Worm (Caenorhabditis elegans) whole organism, L1 larva: ENCODE results near the gene pqn-57.
"Not testable (repeated sequence)": the region's sequence is repeated elsewhere in the genome, so short reads cannot be mapped to it uniquely, and the experiment has no call there.

Experiments used
- C04F5.9 ChIP-seq: sonication (generic microtip); optimal IDR thresholded peaks from 2 replicates; lab custom pipeline; 2016; ENCODE audit warnings: missing genetic modification characterization, missing compliant biosample characterization
- C16A3.4 ChIP-seq: fragments of 150-350 bp; optimal IDR thresholded peaks from 2 replicates; lab custom pipeline; 2014; ENCODE audit warnings: missing biosample characterization, missing genetic modification characterization
- aly-2 ChIP-seq: fragments of 150-350 bp; optimal IDR thresholded peaks from 2 replicates; lab custom pipeline; 2014; ENCODE audit warnings: missing biosample characterization, missing genetic modification characterization
- blmp-1 ChIP-seq: fragments of 150-350 bp; optimal IDR thresholded peaks from 2 replicates; lab custom pipeline; 2014; ENCODE audit warnings: missing biosample characterization, missing genetic modification characterization
- dsc-1 ChIP-seq: sonication (generic microtip); optimal IDR thresholded peaks from 2 replicates; lab custom pipeline; 2016; ENCODE audit warnings: mild to moderate bottlenecking, missing genetic modification characterization, missing compliant biosample characterization
- efl-1 ChIP-seq, 4 experiments: fragments of 150-350 bp; optimal IDR thresholded peaks in 3 of 4; peaks in 1 of 4; 1 replicate in 1 of 4; 2 replicates in 3 of 4; lab custom pipeline; 2014; ENCODE audit warnings: missing biosample characterization in 2 of 4, missing genetic modification characterization in 2 of 4, missing genetic modification reagents in 2 of 4
- egl-13 ChIP-seq: sonication (generic microtip); optimal IDR thresholded peaks from 2 replicates; lab custom pipeline; 2016; ENCODE audit warnings: missing genotype, missing genetic modification reagents, missing genetic modification characterization, missing compliant biosample characterization
- egl-27 ChIP-seq, 2 experiments: fragments of 150-350 bp in 1 of 2; sonication (generic microtip); optimal IDR thresholded peaks; 3 replicates each; lab custom pipeline; 2017 to 2018; ENCODE audit warnings: missing biosample characterization in 2 of 2, missing genetic modification characterization in 2 of 2, missing genetic modification reagents in 2 of 2
- elt-2 ChIP-seq: sonication (generic microtip); optimal IDR thresholded peaks from 2 replicates; lab custom pipeline; 2016; ENCODE audit warnings: missing genetic modification characterization, mild to moderate bottlenecking, inconsistent platforms, missing compliant biosample characterization, missing genetic modification reagents
- elt-3 ChIP-seq, 6 experiments: fragments of 150-350 bp in 1 of 6; sonication (generic microtip); optimal IDR thresholded peaks; 2 replicates each; lab custom pipeline; 2017 to 2018; ENCODE audit warnings: missing biosample characterization in 6 of 6, missing genetic modification characterization in 6 of 6, inconsistent platforms in 1 of 6
- fkh-8 ChIP-seq: sonication (generic microtip); optimal IDR thresholded peaks from 2 replicates; lab custom pipeline; 2016; ENCODE audit warnings: mild to moderate bottlenecking, missing genetic modification characterization, missing compliant biosample characterization
- grh-1 ChIP-seq: fragments of 200-800 bp; sonication (Bioruptor generic); IDR thresholded peaks from 2 replicates; pipeline ENCODE4 v1.3.6; 2022; ENCODE audit warnings: missing genetic modification reagents, missing genetic modification characterization, missing compliant biosample characterization
- hlh-17 ChIP-seq: fragments of 200-800 bp; sonication (Bioruptor generic); optimal IDR thresholded peaks from 2 replicates; lab custom pipeline; 2018; ENCODE audit warnings: missing genetic modification characterization, mild to moderate bottlenecking, missing compliant biosample characterization, moderate library complexity, borderline replicate concordance
- jun-1 ChIP-seq: fragments of 150-350 bp; optimal IDR thresholded peaks from 2 replicates; lab custom pipeline; 2014; ENCODE audit warnings: missing biosample characterization, missing genetic modification reagents, missing genetic modification characterization
- lin-13 ChIP-seq: fragments of 150-350 bp; optimal IDR thresholded peaks from 2 replicates; lab custom pipeline; 2014; ENCODE audit warnings: missing biosample characterization, missing genetic modification reagents, missing genetic modification characterization
- lin-14 ChIP-seq: fragments of 200-800 bp; sonication (Bioruptor generic); optimal IDR thresholded peaks from 2 replicates; lab custom pipeline; 2018; ENCODE audit warnings: mild to moderate bottlenecking, missing genetic modification characterization, moderate library complexity, missing compliant biosample characterization
- mab-9 ChIP-seq: fragments of 200-800 bp; sonication (Bioruptor generic); IDR thresholded peaks from 2 replicates; pipeline ENCODE4 v1.3.6; 2022; ENCODE audit warnings: missing genetic modification reagents, missing genetic modification characterization, missing compliant biosample characterization
- mef-2 ChIP-seq: fragments of 150-350 bp; optimal IDR thresholded peaks from 2 replicates; lab custom pipeline; 2014; ENCODE audit warnings: missing biosample characterization, missing genetic modification characterization
- nhr-11 ChIP-seq: fragments of 150-350 bp; optimal IDR thresholded peaks from 2 replicates; lab custom pipeline; 2014; ENCODE audit warnings: missing biosample characterization, missing genetic modification characterization
- nhr-237 ChIP-seq: fragments of 150-350 bp; optimal IDR thresholded peaks from 2 replicates; lab custom pipeline; 2014; ENCODE audit warnings: missing biosample characterization, missing genetic modification characterization
- nhr-71 ChIP-seq: sonication (generic microtip); optimal IDR thresholded peaks from 2 replicates; lab custom pipeline; 2016; ENCODE audit warnings: mild to moderate bottlenecking, missing genetic modification characterization, moderate library complexity, missing compliant biosample characterization
- nhr-76 ChIP-seq: sonication (generic microtip); optimal IDR thresholded peaks from 2 replicates; lab custom pipeline; 2017; ENCODE audit warnings: missing biosample characterization, missing genetic modification characterization
- nhr-77 ChIP-seq: fragments of 150-350 bp; optimal IDR thresholded peaks from 2 replicates; lab custom pipeline; 2014; ENCODE audit warnings: missing biosample characterization, missing genetic modification characterization
- nhr-85 ChIP-seq: sonication (generic microtip); peaks from one replicate; lab custom pipeline; 2016; ENCODE audit warnings: missing genetic modification characterization, inconsistent platforms, missing compliant biosample characterization
- rnt-1 ChIP-seq: sonication (generic microtip); optimal IDR thresholded peaks from 2 replicates; lab custom pipeline; 2016; ENCODE audit warnings: mild to moderate bottlenecking, missing genetic modification characterization, moderate library complexity, missing compliant biosample characterization
- unc-130 ChIP-seq: fragments of 150-350 bp; optimal IDR thresholded peaks from 2 replicates; lab custom pipeline; 2017; ENCODE audit warnings: missing biosample characterization, missing genetic modification characterization, inconsistent platforms
- unc-30 ChIP-seq: sonication (generic microtip); optimal IDR thresholded peaks from 2 replicates; lab custom pipeline; 2017; ENCODE audit warnings: missing biosample characterization, missing genetic modification characterization
- unc-86 ChIP-seq: sonication (generic microtip); optimal IDR thresholded peaks from 2 replicates; lab custom pipeline; 2016; ENCODE audit warnings: missing genetic modification characterization, missing compliant biosample characterization
- unc-98 ChIP-seq: fragments of 200-800 bp; sonication (Bioruptor generic); IDR thresholded peaks from 2 replicates; pipeline ENCODE4 v1.3.6; 2022; ENCODE audit warnings: missing genetic modification characterization, missing compliant biosample characterization
- zag-1 ChIP-seq: fragments of 150-350 bp; optimal IDR thresholded peaks from 2 replicates; lab custom pipeline; 2014; ENCODE audit warnings: missing biosample characterization, missing genetic modification characterization

The pqn-57 gene

ce11 chrX:8326394-8326793 is 5.6 kb upstream of the pqn-57 start, which contains the start of gene R09F10.8:
TSS of gene R09F10.8 (minus strand) at chrX:8326451.
- TF ChIP-seq nhr-11 (tag; lab: Kevin White, UChicago) = no peak
- no peak for TF ChIP-seq nhr-71 (tag; lab: Kevin White, UChicago)
- TF ChIP-seq fkh-8 = no peak
- TF ChIP-seq mef-2 (tag; lab: Kevin White, UChicago) = no peak

ce11 chrX:8323371-8323770 is 2.6 kb upstream of the pqn-57 start, which contains the start of gene R09F10.1:
TSS of gene R09F10.1 (plus strand) at chrX:8323592.
- TF ChIP-seq C04F5.9 (tag; lab: Kevin White, UChicago) = no peak
- no peak for TF ChIP-seq unc-30
- no peak for TF ChIP-seq nhr-77 (tag; lab: Kevin White, UChicago)
- TF ChIP-seq blmp-1 (tag; lab: Kevin White, UChicago) = no peak
- TF ChIP-seq aly-2 (tag; lab: Kevin White, UChicago) = no peak
- no peak for TF ChIP-seq jun-1 (tag; lab: Kevin White, UChicago)
- TF ChIP-seq unc-130 (tag; lab: Kevin White, UChicago) = no peak
- TF ChIP-seq efl-1 (optimal IDR thresholded peaks at IDR 0.05; lab: Kevin White, UChicago) = no peak
- TF ChIP-seq efl-1 (GFP tag; optimal IDR thresholded peaks at IDR 0.05 in 1 of 2; lab: Kevin White, UChicago) = peak in 1 of 2 experiments; percentile 7
- TF ChIP-seq zag-1 = no peak
- no peak for TF ChIP-seq hlh-17 (GFP tag; lab: Kevin White, UChicago)
- TF ChIP-seq elt-2 (tag; lab: Kevin White, UChicago) = peak; percentile 58
- no peak for TF ChIP-seq grh-1 (GFP tag; lab: Robert Waterston, UW)
- no peak for TF ChIP-seq nhr-237 (tag; lab: Kevin White, UChicago)

ce11 chrX:8321811-8322210 is 1.0 kb upstream of the pqn-57 start, which contains the start of gene abu-9:
TSS of gene abu-9 (plus strand) at chrX:8322111.
- not testable (repeated sequence) for TF ChIP-seq unc-98 (GFP tag; lab: Robert Waterston, UW); unc-86; lin-13

ce11 chrX:8318950-8319349 is 1.8 kb downstream of the pqn-57 start, which contains the start of gene srh-11:
TSS of gene srh-11 (minus strand) at chrX:8319050.
- TF ChIP-seq egl-27 (tag; optimal IDR thresholded peaks at IDR 0.05; lab: Kevin White, UChicago) (no peak), nhr-71 (tag; lab: Kevin White, UChicago) (no peak), mab-9 (GFP tag; lab: Robert Waterston, UW) (no peak), elt-3 (tag; optimal IDR thresholded peaks at IDR 0.05; lab: Kevin White, UChicago) (no peak)

ce11 chrX:8311590-8311989 is 9.2 kb downstream of the pqn-57 start:
- TF ChIP-seq egl-27 (tag; optimal IDR thresholded peaks at IDR 0.05; lab: Kevin White, UChicago) (no peak), nhr-237 (tag; lab: Kevin White, UChicago) (no peak), lin-14 (GFP tag; lab: Kevin White, UChicago) (peak; percentile 40), elt-3 (tag; optimal IDR thresholded peaks at IDR 0.05; lab: Kevin White, UChicago) (no peak), mab-9 (GFP tag; lab: Robert Waterston, UW) (no peak), nhr-76 (tag; lab: Kevin White, UChicago) (no peak), egl-13 (tag; lab: Kevin White, UChicago) (no peak), C16A3.4 (tag; lab: Kevin White, UChicago) (no peak), rnt-1 (tag; lab: Kevin White, UChicago) (no peak)

ce11 chrX:8310747-8311146 is 10.0 kb downstream of the pqn-57 start:
- TF ChIP-seq nhr-85 (tag; lab: Kevin White, UChicago) (no peak), dsc-1 (tag; lab: Kevin White, UChicago) (peak; percentile 69)
